Worm (Caenorhabditis elegans) whole organism, mixed stage, embryonic: ENCODE measurements around the gene ZC302.3.

Experiments used
- lsy-2 ChIP-seq: fragments of 150-350 bp; optimal IDR thresholded peaks from 2 replicates; lab custom pipeline; 2014; ENCODE audit warnings: missing biosample characterization, missing genetic modification characterization
- nhr-237 ChIP-seq: fragments of 150-350 bp; optimal IDR thresholded peaks from 2 replicates; lab custom pipeline; 2014; ENCODE audit warnings: missing biosample characterization, missing genetic modification characterization
- ztf-11 ChIP-seq: fragments of 150-350 bp; optimal IDR thresholded peaks from 2 replicates; lab custom pipeline; 2014; ENCODE audit warnings: missing biosample characterization, missing genetic modification characterization

DNA sequence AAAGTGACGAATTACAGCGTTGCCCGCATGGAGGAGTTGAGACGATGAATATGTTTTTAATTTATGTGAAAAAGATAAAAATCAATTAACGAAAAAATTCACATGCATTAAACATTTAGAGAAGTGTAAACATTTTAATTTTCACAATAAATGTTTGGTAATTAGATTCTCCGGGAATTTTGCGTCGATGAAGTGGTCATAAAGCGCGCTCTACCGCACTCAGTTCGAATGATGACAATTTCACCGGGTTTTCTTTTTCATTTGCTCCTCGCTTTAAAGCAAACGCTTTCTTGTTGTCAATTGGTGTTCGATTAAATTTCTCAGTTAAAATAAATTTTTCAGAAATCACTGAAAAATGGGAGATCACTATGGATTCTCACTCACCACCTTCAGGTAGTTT, 28.8 kb upstream of the ZC302.3 start, which contains the start of the genes D1054.1 and pas-2:
- TF ChIP-seq lsy-2 (tag; lab: Kevin White, UChicago) (no peak), ztf-11 (no peak), nhr-237 (no peak)
